Worm (Caenorhabditis elegans) whole organism, midembryonic: ENCODE measurements around the gene T26H10.2.

Source experiments
- T22C8.4 ChIP-seq: fragments of 200-800 bp; sonication (Bioruptor generic); IDR thresholded peaks from 2 replicates; pipeline ENCODE4 v1.3.6; 2022; ENCODE audit warnings: missing genetic modification characterization, missing compliant biosample characterization
- cog-1 ChIP-seq: sonication (generic microtip); optimal IDR thresholded peaks from 2 replicates; lab custom pipeline; 2016; ENCODE audit warnings: missing genetic modification characterization, missing compliant biosample characterization
- flt-1 ChIP-seq: fragments of 200-800 bp; sonication (Bioruptor generic); IDR thresholded peaks from 2 replicates; pipeline ENCODE4 v1.3.6; 2022; ENCODE audit warnings: missing genetic modification characterization, missing compliant biosample characterization
- tab-1 ChIP-seq: fragments of 200-800 bp; sonication (Bioruptor generic); IDR thresholded peaks from 2 replicates; pipeline ENCODE4 v1.3.6; 2022; ENCODE audit warnings: missing genetic modification characterization, missing compliant biosample characterization
- ztf-23 ChIP-seq: fragments of 200-800 bp; sonication (Bioruptor generic); IDR thresholded peaks from 2 replicates; pipeline ENCODE4 v1.3.6; 2022; ENCODE audit warnings: missing genetic modification reagents, missing genetic modification characterization, missing compliant biosample characterization

ce11 chrV:11415059-11415458 is 9.4 kb downstream of the T26H10.2 start, which contains the start of gene deg-3:
- TF ChIP-seq cog-1 (tag; lab: Kevin White, UChicago) (no peak), flt-1 (GFP tag; lab: Robert Waterston, UW) (no peak), ztf-23 (GFP tag; lab: Robert Waterston, UW) (no peak), tab-1 (GFP tag; lab: Robert Waterston, UW) (no peak), T22C8.4 (no peak)
